Fruit fly (Drosophila melanogaster): ENCODE data around the gene Cfp1.

The Cfp1 gene

dm6 chrX:9251212-9251877 lies 21.4 kb downstream of the Cfp1 start:
- peak; percentile 45 for TF ChIP-seq Eip75B (GFP tag; optimal IDR thresholded peaks at IDR 0.05)
- peak; percentile 31; the same call in 1 of the 2 replicates for TF ChIP-seq CG11294 (GFP tag; IDR thresholded peaks at IDR 0.05)
- peak; percentile 73 for TF ChIP-seq cyc (GFP tag; optimal IDR thresholded peaks at IDR 0.05)
- TF ChIP-seq Sox14 (GFP tag; optimal IDR thresholded peaks at IDR 0.05) = peak; percentile 92
- peak; percentile 58 for TF ChIP-seq Gug (GFP tag; IDR thresholded peaks at IDR 0.05)
- peak; percentile 67 for TF ChIP-seq eg (GFP tag; IDR thresholded peaks at IDR 0.05)
- TF ChIP-seq spab (GFP tag; optimal IDR thresholded peaks at IDR 0.05) = peak; percentile 31
- no peak for TF ChIP-seq Lpt (GFP tag; optimal IDR thresholded peaks at IDR 0.05)
- peak; percentile 72 for TF ChIP-seq topi (GFP tag; optimal IDR thresholded peaks at IDR 0.05)
- TF ChIP-seq dac (GFP tag; optimal IDR thresholded peaks at IDR 0.05) = peak; percentile 17
- peak; percentile 10 for TF ChIP-seq Blimp-1 (GFP tag; optimal IDR thresholded peaks at IDR 0.05)
- TF ChIP-seq CG1621 (tag; optimal IDR thresholded peaks at IDR 0.05) = peak; percentile 56
- peak; percentile 39 for TF ChIP-seq Ets21C (GFP tag; optimal IDR thresholded peaks at IDR 0.05)
- TF ChIP-seq achi (GFP tag; optimal IDR thresholded peaks at IDR 0.05) = peak; percentile 51
- TF ChIP-seq svp (GFP tag) = peak; percentile 88
- peak; percentile 8 to 77 for TF ChIP-seq salr (GFP tag; optimal IDR thresholded peaks at IDR 0.05)
- TF ChIP-seq Ets96B (tag; optimal IDR thresholded peaks at IDR 0.05) = peak; percentile 51
- peak; percentile 59 for TF ChIP-seq CG11902 (GFP tag; optimal IDR thresholded peaks at IDR 0.05)
- peak; percentile 52 for TF ChIP-seq Sox15 (GFP tag; optimal IDR thresholded peaks at IDR 0.05)
- TF ChIP-seq esn (GFP tag; optimal IDR thresholded peaks at IDR 0.05) = peak; percentile 78
- peak; percentile 22 for TF ChIP-seq CG16779 (tag; optimal IDR thresholded peaks at IDR 0.05)
- peak; percentile 54 for TF ChIP-seq CG6808 (GFP tag; optimal IDR thresholded peaks at IDR 0.05)
- peak; percentile 56 for TF ChIP-seq CG8632 (GFP tag; optimal IDR thresholded peaks at IDR 0.05)
- peak in 1 of 2 experiments; percentile 29 for TF ChIP-seq ss (GFP tag; optimal IDR thresholded peaks at IDR 0.05)
- peak; percentile 78 for TF ChIP-seq CG6163 (GFP tag; IDR thresholded peaks at IDR 0.05)
- TF ChIP-seq Met (GFP tag; optimal IDR thresholded peaks at IDR 0.05) = peak; percentile 78
- TF ChIP-seq CG11762 (GFP tag; optimal IDR thresholded peaks at IDR 0.05; ENCODE audit: insufficient read depth) = peak; percentile 24
- peak; percentile 44 for TF ChIP-seq CG6792 (GFP tag; optimal IDR thresholded peaks at IDR 0.05)
- peak; percentile 20 for TF ChIP-seq CG8319 (GFP tag; optimal IDR thresholded peaks at IDR 0.05)
- TF ChIP-seq pdm3 (GFP tag; optimal IDR thresholded peaks at IDR 0.05) = peak; percentile 73
- TF ChIP-seq acj6 (GFP tag; optimal IDR thresholded peaks at IDR 0.05) = peak; percentile 45
- peak; percentile 50 for TF ChIP-seq CG6276 (GFP tag; optimal IDR thresholded peaks at IDR 0.05)
- peak; percentile 33 for TF ChIP-seq fkh (GFP tag; optimal IDR thresholded peaks at IDR 0.05)
- TF ChIP-seq dsx (GFP tag; optimal IDR thresholded peaks at IDR 0.05; ENCODE audit: poor library complexity, severe bottlenecking) = peak; percentile 51
- TF ChIP-seq CG4318 (GFP tag; optimal IDR thresholded peaks at IDR 0.05) = peak; percentile 52
- TF ChIP-seq lz (GFP tag; optimal IDR thresholded peaks at IDR 0.05) = peak; percentile 85
- peak; percentile 52 for TF ChIP-seq CG15336 (GFP tag; IDR thresholded peaks at IDR 0.05)
- TF ChIP-seq CG7368 (GFP tag; optimal IDR thresholded peaks at IDR 0.05) = peak; percentile 65
- peak; percentile 68 for TF ChIP-seq CG10669 (GFP tag; optimal IDR thresholded peaks at IDR 0.05)
- no peak for TF ChIP-seq Eip93F (GFP tag; optimal IDR thresholded peaks at IDR 0.05)
- TF ChIP-seq net (GFP tag; optimal IDR thresholded peaks at IDR 0.05) = peak; percentile 53
- peak; percentile 52 for TF ChIP-seq CG34406 (GFP tag; optimal IDR thresholded peaks at IDR 0.05)
- TF ChIP-seq CG10631 (GFP tag; optimal IDR thresholded peaks at IDR 0.05) = peak; percentile 49
- peak; percentile 64 for TF ChIP-seq Smox (GFP tag; optimal IDR thresholded peaks at IDR 0.05)
- TF ChIP-seq CG9139 (GFP tag; optimal IDR thresholded peaks at IDR 0.05) = no peak
- TF ChIP-seq CG3919 (GFP tag; optimal IDR thresholded peaks at IDR 0.05) = peak; percentile 63
- TF ChIP-seq CG6854 (GFP tag; optimal IDR thresholded peaks at IDR 0.05) = no peak
- peak; percentile 74 for TF ChIP-seq CG32006 (GFP tag; optimal IDR thresholded peaks at IDR 0.05)
- TF ChIP-seq CG31627 (GFP tag; optimal IDR thresholded peaks at IDR 0.05) = peak; percentile 67
- TF ChIP-seq fd59A (GFP tag; optimal IDR thresholded peaks at IDR 0.05) = peak; percentile 47

Measured in whole organism, prepupa.